Worm (Caenorhabditis elegans) whole organism, L1 larva: ENCODE measurements around the gene nuo-1.
A peak's percentile ranks its signal among the peaks of the same experiment; 100 is the strongest.

Source experiments
- C16A3.4 ChIP-seq: fragments of 150-350 bp; optimal IDR thresholded peaks from 2 replicates; lab custom pipeline; 2014; ENCODE audit warnings: missing biosample characterization, missing genetic modification characterization
- Y116A8C.19 ChIP-seq: sonication (generic microtip); optimal IDR thresholded peaks from 2 replicates; lab custom pipeline; 2016; ENCODE audit warnings: missing compliant biosample characterization, missing genetic modification characterization, borderline replicate concordance
- blmp-1 ChIP-seq: fragments of 150-350 bp; optimal IDR thresholded peaks from 2 replicates; lab custom pipeline; 2014; ENCODE audit warnings: missing biosample characterization, missing genetic modification characterization
- ceh-8 ChIP-seq: fragments of 200-800 bp; sonication (Bioruptor generic); optimal IDR thresholded peaks from 2 replicates; lab custom pipeline; 2018; ENCODE audit warnings: mild to moderate bottlenecking, missing genetic modification characterization, moderate library complexity, missing compliant biosample characterization
- ceh-82 ChIP-seq, 3 experiments: fragments of 150-350 bp in 1 of 3; sonication (generic microtip) in 2 of 3; optimal IDR thresholded peaks; 2 replicates each; lab custom pipeline; 2014 to 2017; ENCODE audit warnings: missing biosample characterization in 3 of 3, missing genetic modification characterization in 3 of 3
- ceh-88 ChIP-seq: fragments of 200-800 bp; sonication (Bioruptor generic); IDR thresholded peaks from 2 replicates; pipeline ENCODE4 v1.3.6; 2022; ENCODE audit warnings: missing genetic modification characterization, missing compliant biosample characterization
- ceh-90 ChIP-seq: sonication (generic microtip); optimal IDR thresholded peaks from 2 replicates; lab custom pipeline; 2016; ENCODE audit warnings: missing genetic modification characterization, missing compliant biosample characterization
- ces-1 ChIP-seq: fragments of 150-350 bp; optimal IDR thresholded peaks from 2 replicates; lab custom pipeline; 2014; ENCODE audit warnings: missing biosample characterization, missing genetic modification reagents, missing genetic modification characterization
- dpl-1 ChIP-seq, 3 experiments: fragments of 150-350 bp in 2 of 3; sonication (generic microtip) in 1 of 3; optimal IDR thresholded peaks; 2 replicates each; lab custom pipeline; 2014 to 2017; ENCODE audit warnings: missing biosample characterization in 3 of 3, missing genetic modification characterization in 3 of 3, missing genetic modification reagents in 3 of 3
- dsc-1 ChIP-seq: sonication (generic microtip); optimal IDR thresholded peaks from 2 replicates; lab custom pipeline; 2016; ENCODE audit warnings: mild to moderate bottlenecking, missing genetic modification characterization, missing compliant biosample characterization
- efl-1 ChIP-seq, 4 experiments: fragments of 150-350 bp; optimal IDR thresholded peaks in 3 of 4; peaks in 1 of 4; 1 replicate in 1 of 4; 2 replicates in 3 of 4; lab custom pipeline; 2014; ENCODE audit warnings: missing biosample characterization in 2 of 4, missing genetic modification characterization in 2 of 4, missing genetic modification reagents in 2 of 4
- egl-27 ChIP-seq, 2 experiments: fragments of 150-350 bp in 1 of 2; sonication (generic microtip); optimal IDR thresholded peaks; 3 replicates each; lab custom pipeline; 2017 to 2018; ENCODE audit warnings: missing biosample characterization in 2 of 2, missing genetic modification characterization in 2 of 2, missing genetic modification reagents in 2 of 2
- elt-3 ChIP-seq, 6 experiments: fragments of 150-350 bp in 1 of 6; sonication (generic microtip); optimal IDR thresholded peaks; 2 replicates each; lab custom pipeline; 2017 to 2018; ENCODE audit warnings: missing biosample characterization in 6 of 6, missing genetic modification characterization in 6 of 6, inconsistent platforms in 1 of 6
- fkh-10 ChIP-seq: sonication (generic microtip); optimal IDR thresholded peaks from 2 replicates; lab custom pipeline; 2017; ENCODE audit warnings: missing biosample characterization, missing genetic modification reagents, missing genetic modification characterization
- hlh-4 ChIP-seq: sonication (generic microtip); optimal IDR thresholded peaks from 2 replicates; lab custom pipeline; 2016; ENCODE audit warnings: mild to moderate bottlenecking, missing genetic modification characterization, missing compliant biosample characterization
- isw-1 ChIP-seq: fragments of 200-800 bp; sonication (Bioruptor generic); IDR thresholded peaks from 2 replicates; pipeline ENCODE4 v1.3.6; 2022; ENCODE audit warnings: missing genetic modification characterization, missing compliant biosample characterization
- jun-1 ChIP-seq: fragments of 150-350 bp; optimal IDR thresholded peaks from 2 replicates; lab custom pipeline; 2014; ENCODE audit warnings: missing biosample characterization, missing genetic modification reagents, missing genetic modification characterization
- lin-14 ChIP-seq: fragments of 200-800 bp; sonication (Bioruptor generic); optimal IDR thresholded peaks from 2 replicates; lab custom pipeline; 2018; ENCODE audit warnings: mild to moderate bottlenecking, missing genetic modification characterization, moderate library complexity, missing compliant biosample characterization
- lin-15B ChIP-seq: fragments of 150-350 bp; sonication (generic microtip); optimal IDR thresholded peaks from 3 replicates; lab custom pipeline; 2014; ENCODE audit warnings: missing biosample characterization, missing genetic modification characterization
- lin-35 ChIP-seq, 2 experiments: fragments of 150-350 bp; optimal IDR thresholded peaks; 2 replicates each; lab custom pipeline; 2014; ENCODE audit warnings: missing biosample characterization in 2 of 2, missing genetic modification characterization in 2 of 2, missing genetic modification reagents in 2 of 2
- lin-39 ChIP-seq: fragments of 150-350 bp; optimal IDR thresholded peaks from 2 replicates; lab custom pipeline; 2014; ENCODE audit warnings: missing biosample characterization, missing genetic modification reagents, missing genetic modification characterization
- lir-3 ChIP-seq: sonication (generic microtip); optimal IDR thresholded peaks from 2 replicates; lab custom pipeline; 2016; ENCODE audit warnings: mild to moderate bottlenecking, missing genetic modification characterization, moderate library complexity, missing compliant biosample characterization; ENCODE audit not compliant: poor library complexity
- lsy-2 ChIP-seq, 2 experiments: fragments of 150-350 bp; optimal IDR thresholded peaks; 2 replicates each; lab custom pipeline; 2014; ENCODE audit warnings: missing biosample characterization in 2 of 2, missing genetic modification characterization in 2 of 2
- mdl-1 ChIP-seq, 2 experiments: fragments of 150-350 bp; optimal IDR thresholded peaks; 2 replicates each; lab custom pipeline; 2014 to 2017; ENCODE audit warnings: missing biosample characterization in 2 of 2, missing genetic modification characterization in 2 of 2, inconsistent platforms in 1 of 2
- mef-2 ChIP-seq: fragments of 150-350 bp; optimal IDR thresholded peaks from 2 replicates; lab custom pipeline; 2014; ENCODE audit warnings: missing biosample characterization, missing genetic modification characterization
- mep-1 ChIP-seq: fragments of 150-350 bp; optimal IDR thresholded peaks from 2 replicates; lab custom pipeline; 2014; ENCODE audit warnings: missing biosample characterization, missing genetic modification characterization
- nhr-20 ChIP-seq: sonication (generic microtip); optimal IDR thresholded peaks from 2 replicates; lab custom pipeline; 2016; ENCODE audit warnings: mild to moderate bottlenecking, missing genetic modification characterization, missing compliant biosample characterization
- nhr-28 ChIP-seq: fragments of 150-350 bp; optimal IDR thresholded peaks from 2 replicates; lab custom pipeline; 2014; ENCODE audit warnings: missing biosample characterization, missing genetic modification characterization
- nhr-47 ChIP-seq: sonication (generic microtip); optimal IDR thresholded peaks from 2 replicates; lab custom pipeline; 2016; ENCODE audit warnings: mild to moderate bottlenecking, missing genetic modification characterization, moderate library complexity, missing compliant biosample characterization
- nhr-71 ChIP-seq: sonication (generic microtip); optimal IDR thresholded peaks from 2 replicates; lab custom pipeline; 2016; ENCODE audit warnings: mild to moderate bottlenecking, missing genetic modification characterization, moderate library complexity, missing compliant biosample characterization
- nhr-77 ChIP-seq: fragments of 150-350 bp; optimal IDR thresholded peaks from 2 replicates; lab custom pipeline; 2014; ENCODE audit warnings: missing biosample characterization, missing genetic modification characterization
- nhr-84 ChIP-seq: sonication (generic microtip); optimal IDR thresholded peaks from 2 replicates; lab custom pipeline; 2017; ENCODE audit warnings: missing biosample characterization, missing genetic modification characterization
- nhr-90 ChIP-seq: sonication (generic microtip); optimal IDR thresholded peaks from 2 replicates; lab custom pipeline; 2016; ENCODE audit warnings: mild to moderate bottlenecking, missing genetic modification characterization, missing compliant biosample characterization; ENCODE audit not compliant: poor library complexity
- rnt-1 ChIP-seq: sonication (generic microtip); optimal IDR thresholded peaks from 2 replicates; lab custom pipeline; 2016; ENCODE audit warnings: mild to moderate bottlenecking, missing genetic modification characterization, moderate library complexity, missing compliant biosample characterization
- skn-1 ChIP-seq: fragments of 150-350 bp; optimal IDR thresholded peaks from 2 replicates; lab custom pipeline; 2014; ENCODE audit warnings: missing biosample characterization, missing genetic modification characterization
- snu-23 ChIP-seq: sonication (generic microtip); optimal IDR thresholded peaks from 2 replicates; lab custom pipeline; 2016; ENCODE audit warnings: missing genetic modification characterization, missing compliant biosample characterization
- sox-4 ChIP-seq: sonication (generic microtip); optimal IDR thresholded peaks from 2 replicates; lab custom pipeline; 2016; ENCODE audit warnings: missing genetic modification characterization, missing compliant biosample characterization
- sptf-1 ChIP-seq: fragments of 150-350 bp; optimal IDR thresholded peaks from 2 replicates; lab custom pipeline; 2014; ENCODE audit warnings: missing biosample characterization, missing genetic modification characterization
- swsn-7 ChIP-seq: sonication (generic microtip); optimal IDR thresholded peaks from 2 replicates; lab custom pipeline; 2016; ENCODE audit warnings: missing genetic modification characterization, missing compliant biosample characterization
- tbx-2 ChIP-seq: sonication (generic microtip); optimal IDR thresholded peaks from 2 replicates; lab custom pipeline; 2016; ENCODE audit warnings: missing genetic modification characterization, missing compliant biosample characterization
- tlp-1 ChIP-seq: fragments of 150-350 bp; optimal IDR thresholded peaks from 2 replicates; lab custom pipeline; 2014; ENCODE audit warnings: missing biosample characterization, missing genetic modification characterization
- unc-130 ChIP-seq: fragments of 150-350 bp; optimal IDR thresholded peaks from 2 replicates; lab custom pipeline; 2017; ENCODE audit warnings: missing biosample characterization, missing genetic modification characterization, inconsistent platforms
- vab-15 ChIP-seq: sonication (generic microtip); optimal IDR thresholded peaks from 2 replicates; lab custom pipeline; 2017; ENCODE audit warnings: missing genotype, mild to moderate bottlenecking, missing genetic modification characterization, missing compliant biosample characterization
- xbp-1 ChIP-seq: sonication (generic microtip); optimal IDR thresholded peaks from 2 replicates; lab custom pipeline; 2016; ENCODE audit warnings: missing genetic modification characterization, missing compliant biosample characterization
- zip-4 ChIP-seq: fragments of 200-800 bp; sonication (Bioruptor generic); optimal IDR thresholded peaks from 2 replicates; lab custom pipeline; 2018; ENCODE audit warnings: mild to moderate bottlenecking, missing genetic modification characterization, moderate library complexity, missing compliant biosample characterization

nuo-1 gene

ce11 chrII:11049876-11050275, 47.8 kb upstream of the nuo-1 start, which contains the start of the genes sdhd-1 and ilkp-1:
Gene sdhd-1, minus strand, starts transcription at chrII:11049913.
Gene ilkp-1, plus strand, starts transcription at chrII:11050255.
- TF ChIP-seq dsc-1 (tag; lab: Kevin White, UChicago): peak; percentile 38
- peak; percentile 74 to 86 (median 77) for TF ChIP-seq dpl-1 (GFP tag; optimal IDR thresholded peaks at IDR 0.05; lab: Kevin White, UChicago)
- peak; percentile 32 for TF ChIP-seq skn-1 (tag; lab: Kevin White, UChicago)
- TF ChIP-seq jun-1 (tag; lab: Kevin White, UChicago): no peak
- peak; percentile 83 to 90 for TF ChIP-seq lin-35 (GFP tag; optimal IDR thresholded peaks at IDR 0.05; lab: Kevin White, UChicago)
- no peak for TF ChIP-seq hlh-4
- TF ChIP-seq nhr-28 (tag; lab: Kevin White, UChicago): no peak
- peak; percentile 30 for TF ChIP-seq tbx-2 (tag; lab: Kevin White, UChicago)
- peak; percentile 6 for TF ChIP-seq lin-15B (tag; lab: Kevin White, UChicago)
- TF ChIP-seq elt-3 (tag; optimal IDR thresholded peaks at IDR 0.05; lab: Kevin White, UChicago): peak in 1 of 6 experiments; percentile 54
- peak; percentile 53 to 79 for TF ChIP-seq lsy-2 (tag; optimal IDR thresholded peaks at IDR 0.05; lab: Kevin White, UChicago)
- no peak for TF ChIP-seq fkh-10
- TF ChIP-seq ceh-82 (tag; optimal IDR thresholded peaks at IDR 0.05; lab: Kevin White, UChicago): peak in 1 of 3 experiments; percentile 31
- TF ChIP-seq lin-39 (tag; lab: Kevin White, UChicago): peak; percentile 2
- peak; percentile 47 for TF ChIP-seq nhr-47
- TF ChIP-seq vab-15: no peak
- no peak for TF ChIP-seq nhr-77 (tag; lab: Kevin White, UChicago)
- peak; percentile 18 for TF ChIP-seq unc-130 (tag; lab: Kevin White, UChicago)
- TF ChIP-seq zip-4: no peak
- TF ChIP-seq lin-14 (GFP tag; lab: Kevin White, UChicago): peak; percentile 68
- TF ChIP-seq mdl-1 (tag; optimal IDR thresholded peaks at IDR 0.05; lab: Kevin White, UChicago): peak in 1 of 2 experiments; percentile 31
- TF ChIP-seq nhr-90 (tag; lab: Kevin White, UChicago): peak; percentile 26
- no peak for TF ChIP-seq sox-4
- TF ChIP-seq nhr-71 (tag; lab: Kevin White, UChicago): peak; percentile 59
- TF ChIP-seq swsn-7: peak; percentile 34
- no peak for TF ChIP-seq egl-27 (tag; optimal IDR thresholded peaks at IDR 0.05; lab: Kevin White, UChicago)
- peak; percentile 31 for TF ChIP-seq lir-3 (tag; lab: Kevin White, UChicago)
- TF ChIP-seq efl-1 (optimal IDR thresholded peaks at IDR 0.05; lab: Kevin White, UChicago): peak; percentile 43 to 84
- TF ChIP-seq efl-1 (GFP tag; optimal IDR thresholded peaks at IDR 0.05 in 1 of 2; lab: Kevin White, UChicago): peak; percentile 85 to 97
- peak; percentile 74 for TF ChIP-seq blmp-1 (tag; lab: Kevin White, UChicago)
- TF ChIP-seq tlp-1 (tag; lab: Kevin White, UChicago): no peak
- no peak for TF ChIP-seq nhr-84
- peak; percentile 69 for TF ChIP-seq mep-1
- TF ChIP-seq mef-2 (tag; lab: Kevin White, UChicago): no peak
- no peak for TF ChIP-seq ceh-8 (GFP tag; lab: Kevin White, UChicago)
- TF ChIP-seq C16A3.4: peak; percentile 67
- TF ChIP-seq ces-1 (GFP tag; lab: Kevin White, UChicago): no peak
- peak; percentile 19 for TF ChIP-seq rnt-1
- TF ChIP-seq nhr-20 (tag; lab: Kevin White, UChicago): peak; percentile 34
- TF ChIP-seq Y116A8C.19 (tag; lab: Kevin White, UChicago): no peak
- TF ChIP-seq xbp-1: peak; percentile 19
- TF ChIP-seq snu-23 (GFP tag; lab: Kevin White, UChicago): peak; percentile 67

ce11 chrII:11050678-11051077, 47.0 kb upstream of the nuo-1 start:
- no peak for TF ChIP-seq lin-35 (GFP tag; optimal IDR thresholded peaks at IDR 0.05; lab: Kevin White, UChicago)
- TF ChIP-seq ceh-90 (tag; lab: Kevin White, UChicago): no peak
- no peak for TF ChIP-seq ceh-88
- no peak for TF ChIP-seq sptf-1 (tag; lab: Kevin White, UChicago)
- TF ChIP-seq isw-1 (GFP tag; lab: Robert Waterston, UW): no peak
- TF ChIP-seq ceh-8 (GFP tag; lab: Kevin White, UChicago): no peak
